Fruit fly (Drosophila melanogaster) whole organism, embryonic: ENCODE measurements around the gene TyrRS.

Source experiments
- Ada2b ChIP-seq: fragments of 200-800 bp; sonication (Bioruptor generic); IDR thresholded peaks from 2 replicates; pipeline ENCODE4 v1.3.6; 2022; ENCODE audit warnings: missing biosample characterization, missing genetic modification characterization
- CG10147 ChIP-seq: fragments of 200-800 bp; sonication (Bioruptor generic); optimal IDR thresholded peaks from 2 replicates; lab custom pipeline; 2019; ENCODE audit warnings: missing biosample characterization, mild to moderate bottlenecking, missing genetic modification characterization, moderate library complexity
- CG10462 ChIP-seq: fragments of 200-800 bp; sonication (Bioruptor generic); optimal IDR thresholded peaks from 2 replicates; lab custom pipeline; 2016; ENCODE audit warnings: missing biosample characterization, missing genetic modification characterization
- CG11093 ChIP-seq: fragments of 200-800 bp; sonication (Bioruptor generic); IDR thresholded peaks from 3 replicates; pipeline ENCODE4 v1.3.6; 2022; ENCODE audit warnings: missing biosample characterization, missing genetic modification characterization
- CG12299 ChIP-seq: fragments of 200-800 bp; sonication (Bioruptor generic); optimal IDR thresholded peaks from 2 replicates; lab custom pipeline; 2018; ENCODE audit warnings: missing biosample characterization, mild to moderate bottlenecking, missing genetic modification characterization
- CG13287 ChIP-seq: fragments of 200-800 bp; sonication (Bioruptor generic); IDR thresholded peaks from 2 replicates; pipeline ENCODE4 v1.3.6; 2022; ENCODE audit warnings: missing biosample characterization, missing genetic modification characterization; ENCODE audit not compliant: partially characterized antibody
- CG17328 ChIP-seq: fragments of 200-800 bp; sonication (Bioruptor generic); IDR thresholded peaks from 2 replicates; pipeline ENCODE4 v1.3.6; 2022; ENCODE audit warnings: missing biosample characterization, missing genetic modification characterization
- CG2120 ChIP-seq: fragments of 200-800 bp; sonication (Bioruptor generic); optimal IDR thresholded peaks from 3 replicates; lab custom pipeline; 2016; ENCODE audit warnings: missing biosample characterization, missing genetic modification characterization
- CG33213 ChIP-seq: fragments of 200-800 bp; sonication (Bioruptor generic); optimal IDR thresholded peaks from 3 replicates; lab custom pipeline; 2016; ENCODE audit warnings: missing biosample characterization, missing genetic modification characterization
- CG33557 ChIP-seq: fragments of 200-800 bp; sonication (Bioruptor generic); optimal IDR thresholded peaks from 2 replicates; lab custom pipeline; 2019; ENCODE audit warnings: missing biosample characterization, mild to moderate bottlenecking, missing genetic modification characterization, moderate library complexity
- CG43689 ChIP-seq: fragments of 200-800 bp; sonication (Bioruptor generic); IDR thresholded peaks from 2 replicates; pipeline ENCODE4 v1.3.6; 2022; ENCODE audit warnings: missing biosample characterization, missing genetic modification characterization
- CG6765 ChIP-seq: fragments of 200-800 bp; sonication (Bioruptor generic); optimal IDR thresholded peaks from 3 replicates; lab custom pipeline; 2017; ENCODE audit warnings: missing biosample characterization, mild to moderate bottlenecking, missing genetic modification characterization
- CG7786 ChIP-seq: fragments of 200-800 bp; sonication (Bioruptor generic); optimal IDR thresholded peaks from 2 replicates; lab custom pipeline; 2016; ENCODE audit warnings: missing biosample characterization, missing genetic modification characterization
- CG8388 ChIP-seq: fragments of 200-800 bp; sonication (Bioruptor generic); optimal IDR thresholded peaks from 2 replicates; lab custom pipeline; 2019; ENCODE audit warnings: missing biosample characterization, mild to moderate bottlenecking, missing genetic modification characterization, moderate library complexity
- CG9932 ChIP-seq: fragments of 200-800 bp; sonication (Bioruptor generic); IDR thresholded peaks from 2 replicates; pipeline ENCODE4 v1.3.6; 2022; ENCODE audit warnings: missing biosample characterization, missing genetic modification characterization
- CrebB ChIP-seq: fragments of 200-800 bp; sonication (Bioruptor generic); optimal IDR thresholded peaks from 3 replicates; lab custom pipeline; 2018; ENCODE audit warnings: missing biosample characterization, mild to moderate bottlenecking, missing genetic modification characterization
- D19A ChIP-seq: fragments of 200-800 bp; optimal IDR thresholded peaks from 3 replicates; lab custom pipeline; 2019; ENCODE audit warnings: missing biosample characterization, mild to moderate bottlenecking, missing genetic modification characterization, moderate library complexity
- Doc2 ChIP-seq: fragments of 200-800 bp; sonication (Bioruptor generic); IDR thresholded peaks from 2 replicates; pipeline ENCODE4 v1.3.6; 2022; ENCODE audit warnings: missing biosample characterization, missing genetic modification characterization
- Ets65A ChIP-seq: fragments of 200-800 bp; sonication (Bioruptor generic); peaks from one replicate; lab custom pipeline; 2016; ENCODE audit warnings: missing biosample characterization, missing genetic modification characterization
- HLH3B ChIP-seq: fragments of 200-800 bp; sonication (Bioruptor generic); IDR thresholded peaks from 2 replicates; pipeline ENCODE4 v1.3.6; 2022; ENCODE audit warnings: missing biosample characterization, missing genetic modification characterization
- Mad ChIP-seq: fragments of 200-800 bp; sonication (Bioruptor generic); optimal IDR thresholded peaks from 2 replicates; lab custom pipeline; 2016; ENCODE audit warnings: missing biosample characterization, missing genetic modification characterization
- Neu2 ChIP-seq: fragments of 200-800 bp; sonication (Bioruptor generic); optimal IDR thresholded peaks from 3 replicates; lab custom pipeline; 2016; ENCODE audit warnings: missing biosample characterization, missing genetic modification characterization, borderline replicate concordance
- Oaz ChIP-seq: fragments of 200-800 bp; sonication (Bioruptor generic); IDR thresholded peaks from 2 replicates; pipeline ENCODE4 v1.3.6; 2022; ENCODE audit warnings: missing biosample characterization, missing genetic modification characterization
- Six4 ChIP-seq: fragments of 200-800 bp; sonication (Bioruptor generic); optimal IDR thresholded peaks from 2 replicates; lab custom pipeline; 2016; ENCODE audit warnings: missing biosample characterization, missing genetic modification characterization
- Sox100B ChIP-seq: fragments of 200-800 bp; sonication (Bioruptor generic); optimal IDR thresholded peaks from 3 replicates; lab custom pipeline; 2018; ENCODE audit warnings: missing biosample characterization, mild to moderate bottlenecking, missing genetic modification characterization
- Sry-δ ChIP-seq: fragments of 200-800 bp; sonication (Bioruptor generic); optimal IDR thresholded peaks from 2 replicates; lab custom pipeline; 2016; ENCODE audit warnings: missing biosample characterization, missing genetic modification characterization
- ato ChIP-seq: fragments of 200-800 bp; sonication (Bioruptor generic); IDR thresholded peaks from 2 replicates; pipeline ENCODE4 v1.3.6; 2022; ENCODE audit warnings: missing biosample characterization, missing genetic modification characterization; ENCODE audit not compliant: partially characterized antibody
- bsh ChIP-seq, 2 experiments: fragments of 200-800 bp; sonication (Bioruptor generic); optimal IDR thresholded peaks; 2 replicates each; lab custom pipeline; 2017 to 2018; ENCODE audit warnings: mild to moderate bottlenecking in 2 of 2, missing biosample characterization in 2 of 2, missing genetic modification characterization in 2 of 2, moderate library complexity in 1 of 2
- btn ChIP-seq: fragments of 200-800 bp; sonication (Bioruptor generic); optimal IDR thresholded peaks from 2 replicates; lab custom pipeline; 2016; ENCODE audit warnings: missing biosample characterization, missing genetic modification characterization
- cad ChIP-seq: fragments of >200 bp; optimal IDR thresholded peaks from 2 replicates; lab custom pipeline; 2017; ENCODE audit warnings: missing biosample characterization, missing genetic modification characterization
- caup ChIP-seq: fragments of 200-800 bp; sonication (Bioruptor generic); optimal IDR thresholded peaks from 3 replicates; lab custom pipeline; 2017; ENCODE audit warnings: missing biosample characterization, mild to moderate bottlenecking, missing genetic modification characterization, moderate library complexity; ENCODE audit not compliant: severe bottlenecking
- croc ChIP-seq: fragments of 200-800 bp; sonication (Bioruptor generic); conservative IDR thresholded peaks from 3 replicates; pipeline ENCODE4 v1.3.6; 2022; ENCODE audit warnings: missing biosample characterization, missing genetic modification characterization
- dan ChIP-seq: fragments of 200-800 bp; sonication (Bioruptor generic); IDR thresholded peaks from 2 replicates; pipeline ENCODE4 v1.3.6; 2022; ENCODE audit warnings: missing biosample characterization, missing genetic modification characterization
- fd64A ChIP-seq: fragments of 200-800 bp; sonication (Bioruptor generic); optimal IDR thresholded peaks from 3 replicates; lab custom pipeline; 2018; ENCODE audit warnings: missing biosample characterization, mild to moderate bottlenecking, missing genetic modification characterization
- fu2 ChIP-seq: fragments of 200-800 bp; sonication (Bioruptor generic); optimal IDR thresholded peaks from 2 replicates; lab custom pipeline; 2016; ENCODE audit warnings: missing biosample characterization, missing genetic modification characterization
- grau ChIP-seq: fragments of 200-800 bp; optimal IDR thresholded peaks from 3 replicates; lab custom pipeline; 2019; ENCODE audit warnings: missing biosample characterization, mild to moderate bottlenecking, missing genetic modification characterization, moderate library complexity
- hbn ChIP-seq: fragments of 200-800 bp; sonication (Bioruptor generic); IDR thresholded peaks from 2 replicates; pipeline ENCODE4 v1.3.6; 2022; ENCODE audit warnings: missing biosample characterization, missing genetic modification characterization; ENCODE audit not compliant: partially characterized antibody
- insv ChIP-seq, 2 experiments: fragments of 200-800 bp; sonication (Bioruptor generic); optimal IDR thresholded peaks; 3 replicates each; lab custom pipeline; 2016 to 2018; ENCODE audit warnings: missing biosample characterization in 2 of 2, missing genetic modification characterization in 2 of 2
- jing ChIP-seq: fragments of 200-800 bp; sonication (Bioruptor generic); optimal IDR thresholded peaks from 2 replicates; lab custom pipeline; 2018; ENCODE audit warnings: missing biosample characterization, mild to moderate bottlenecking, missing genetic modification characterization
- kah ChIP-seq: fragments of 200-800 bp; sonication (Bioruptor generic); optimal IDR thresholded peaks from 2 replicates; lab custom pipeline; 2018; ENCODE audit warnings: missing biosample characterization, mild to moderate bottlenecking, missing genetic modification characterization
- mam ChIP-seq: fragments of 200-800 bp; sonication (Bioruptor generic); optimal IDR thresholded peaks from 3 replicates; lab custom pipeline; 2016; ENCODE audit warnings: missing biosample characterization, missing genetic modification characterization
- oc ChIP-seq: fragments of 200-800 bp; sonication (Bioruptor generic); optimal IDR thresholded peaks from 2 replicates; lab custom pipeline; 2018; ENCODE audit warnings: missing biosample characterization, mild to moderate bottlenecking, missing genetic modification characterization, moderate library complexity
- pnt ChIP-seq: fragments of 200-800 bp; sonication (Bioruptor generic); optimal IDR thresholded peaks from 3 replicates; lab custom pipeline; 2016; ENCODE audit warnings: missing biosample characterization, missing genetic modification characterization
- pum ChIP-seq: fragments of 200-800 bp; sonication (Bioruptor generic); optimal IDR thresholded peaks from 2 replicates; lab custom pipeline; 2016; ENCODE audit warnings: missing biosample characterization, missing genetic modification characterization
- ro ChIP-seq: fragments of 200-800 bp; sonication (Bioruptor generic); IDR thresholded peaks from 2 replicates; pipeline ENCODE4 v1.3.6; 2022; ENCODE audit warnings: missing biosample characterization, missing genetic modification characterization
- row ChIP-seq: fragments of 200-800 bp; sonication (Bioruptor generic); IDR thresholded peaks from 3 replicates; pipeline ENCODE4 v1.3.6; 2022; ENCODE audit warnings: missing biosample characterization, missing genetic modification characterization
- sna ChIP-seq: fragments of 200-800 bp; sonication (Bioruptor generic); IDR thresholded peaks from 2 replicates; pipeline ENCODE4 v1.3.6; 2022; ENCODE audit warnings: missing biosample characterization, missing genetic modification characterization; ENCODE audit not compliant: partially characterized antibody
- sr ChIP-seq: fragments of 200-800 bp; sonication (Bioruptor generic); IDR thresholded peaks from 3 replicates; pipeline ENCODE4 v1.3.6; 2022; ENCODE audit warnings: missing biosample characterization, missing genetic modification characterization
- tgo ChIP-seq: fragments of 200-800 bp; sonication (Bioruptor generic); IDR thresholded peaks from 3 replicates; pipeline ENCODE4 v1.3.6; 2022; ENCODE audit warnings: missing biosample characterization, missing genetic modification characterization
- trh ChIP-seq: fragments of 200-800 bp; sonication (Bioruptor generic); optimal IDR thresholded peaks from 2 replicates; lab custom pipeline; 2016; ENCODE audit warnings: missing biosample characterization, missing genetic modification characterization
- wor ChIP-seq: fragments of 200-800 bp; sonication (Bioruptor generic); IDR thresholded peaks from 2 replicates; pipeline ENCODE4 v1.3.6; 2022; ENCODE audit warnings: missing biosample characterization, missing genetic modification characterization
- yki ChIP-seq: fragments of >200 bp; optimal IDR thresholded peaks from 3 replicates; lab custom pipeline; 2018

The TyrRS gene

DNA sequence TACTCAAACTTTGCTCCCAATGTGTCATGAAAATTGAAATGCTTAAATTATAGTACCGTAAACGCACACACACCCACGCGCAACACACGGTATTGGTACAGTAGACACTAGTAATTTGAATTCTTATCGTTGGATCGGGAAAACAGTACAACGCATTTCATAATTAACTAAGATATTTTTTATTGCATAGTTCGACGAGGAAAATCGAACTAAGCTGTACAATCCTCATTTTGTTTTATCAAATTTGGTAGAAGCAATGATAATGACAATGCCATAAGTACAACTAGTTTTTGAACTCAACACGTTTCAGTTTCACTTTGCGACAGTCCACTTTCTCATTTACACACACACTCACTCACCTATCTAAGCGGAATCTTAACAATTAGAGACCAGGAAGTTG, 38.3 kb downstream of the TyrRS start (continued):
- TF ChIP-seq pum (GFP tag; lab: Kevin White, UChicago) (peak; percentile 64), pnt (GFP tag; lab: Kevin White, UChicago) (peak; percentile 63), CG13287 (GFP tag; lab: Robert Waterston, UW) (no peak), CG12299 (tag; lab: Kevin White, UChicago) (peak; percentile 49), CG33213 (GFP tag; lab: Kevin White, UChicago) (peak; percentile 9), Sry-δ (GFP tag; lab: Kevin White, UChicago) (no peak), jing (GFP tag; lab: Kevin White, UChicago) (no peak), CG17328 (GFP tag; lab: Robert Waterston, UW) (no peak), tgo (peak; percentile 58), Oaz (GFP tag; lab: Robert Waterston, UW) (peak; percentile 27; the same call in 1 of the 2 replicates), Sox100B (GFP tag; lab: Kevin White, UChicago) (peak; percentile 64), yki (no peak), cad (GFP tag; lab: Kevin White, UChicago) (no peak), CG8388 (GFP tag; lab: Kevin White, UChicago) (peak; percentile 57), sr (GFP tag; lab: Robert Waterston, UW) (no peak), CG43689 (GFP tag; lab: Robert Waterston, UW) (0 out of 2 replicates have a peak, but pooled peaks have one; percentile 14), hbn (GFP tag; lab: Robert Waterston, UW) (no peak), CG7786 (GFP tag; lab: Kevin White, UChicago) (peak; percentile 75), D19A (tag; lab: Kevin White, UChicago) (peak; percentile 60), grau (peak; percentile 99), ro (no peak), mam (GFP tag; lab: Kevin White, UChicago) (peak; percentile 63), CG6765 (GFP tag; lab: Kevin White, UChicago) (peak; percentile 66), Ets65A (GFP tag; lab: Kevin White, UChicago) (peak; percentile 61), HLH3B (GFP tag; lab: Robert Waterston, UW) (peak; percentile 60), Six4 (GFP tag; lab: Kevin White, UChicago) (peak; percentile 65), Mad (GFP tag; lab: Kevin White, UChicago) (no peak), row (GFP tag; lab: Robert Waterston, UW) (peak; percentile 92), kah (peak; percentile 16), insv (GFP tag; optimal IDR thresholded peaks at IDR 0.05; lab: Kevin White, UChicago) (no peak), fd64A (GFP tag; lab: Kevin White, UChicago) (peak; percentile 23), wor (GFP tag; lab: Robert Waterston, UW) (peak; percentile 43; the same call in 1 of the 2 replicates), bsh (GFP tag; optimal IDR thresholded peaks at IDR 0.05; lab: Kevin White, UChicago) (peak in 1 of 2 experiments; percentile 73), CG9932 (GFP tag; lab: Robert Waterston, UW) (peak; percentile 79), sna (GFP tag; lab: Robert Waterston, UW) (no peak), oc (tag; lab: Kevin White, UChicago) (no peak), caup (GFP tag; lab: Kevin White, UChicago) (peak; percentile 72), CG2120 (GFP tag; lab: Kevin White, UChicago) (peak; percentile 85), CG33557 (peak; percentile 61), Ada2b (GFP tag; lab: Robert Waterston, UW) (0 out of 2 replicates have a peak, but pooled peaks have one; percentile 36), trh (GFP tag; lab: Kevin White, UChicago) (no peak), CrebB (peak; percentile 44), fu2 (GFP tag; lab: Kevin White, UChicago) (peak; percentile 50), btn (GFP tag; lab: Kevin White, UChicago) (peak; percentile 15), CG10462 (GFP tag; lab: Kevin White, UChicago) (peak; percentile 22), croc (peak; percentile 38; the same call in 1 of the 3 replicates), ato (no peak), dan (no peak), Doc2 (GFP tag; lab: Robert Waterston, UW) (no peak), CG11093 (GFP tag; lab: Robert Waterston, UW) (peak; percentile 64; the same call in 2 of the 3 replicates), CG10147 (GFP tag; lab: Kevin White, UChicago) (peak; percentile 60), Neu2 (GFP tag; lab: Kevin White, UChicago) (no peak)
